Worm (Caenorhabditis elegans) whole organism, early embryonic: ENCODE measurements around the gene clec-219.

Source experiments
- B0310.2 ChIP-seq: sonication (generic microtip); optimal IDR thresholded peaks from 2 replicates; lab custom pipeline; 2016; ENCODE audit warnings: mild to moderate bottlenecking, missing genetic modification characterization, missing compliant biosample characterization
- F13C5.2 ChIP-seq: sonication (generic microtip); optimal IDR thresholded peaks from 2 replicates; lab custom pipeline; 2017; ENCODE audit warnings: mild to moderate bottlenecking, missing genetic modification characterization, inconsistent platforms, missing compliant biosample characterization
- aly-1 ChIP-seq: sonication (generic microtip); optimal IDR thresholded peaks from 2 replicates; lab custom pipeline; 2016; ENCODE audit warnings: missing genetic modification characterization, missing compliant biosample characterization
- ama-1 ChIP-seq: fragments of 150-350 bp; optimal IDR thresholded peaks from 2 replicates; lab custom pipeline; 2014
- ceh-13 ChIP-seq: fragments of 200-800 bp; sonication (Bioruptor generic); optimal IDR thresholded peaks from 2 replicates; lab custom pipeline; 2018; ENCODE audit warnings: mild to moderate bottlenecking, missing genetic modification characterization, missing compliant biosample characterization
- ceh-36 ChIP-seq: sonication (generic microtip); optimal IDR thresholded peaks from 2 replicates; lab custom pipeline; 2016; ENCODE audit warnings: missing genetic modification characterization, inconsistent platforms, missing compliant biosample characterization
- ets-7 ChIP-seq: sonication (generic microtip); optimal IDR thresholded peaks from 2 replicates; lab custom pipeline; 2016; ENCODE audit warnings: missing genotype, missing genetic modification characterization, missing compliant biosample characterization
- flt-1 ChIP-seq: fragments of 200-800 bp; sonication (Bioruptor generic); IDR thresholded peaks from 2 replicates; pipeline ENCODE4 v1.3.6; 2022; ENCODE audit warnings: missing genetic modification characterization, missing compliant biosample characterization
- hmbx-1 ChIP-seq: sonication (generic microtip); optimal IDR thresholded peaks from 2 replicates; lab custom pipeline; 2016; ENCODE audit warnings: mild to moderate bottlenecking, missing genetic modification characterization, missing compliant biosample characterization
- hmg-4 ChIP-seq: fragments of 200-800 bp; sonication (Bioruptor generic); optimal IDR thresholded peaks from 2 replicates; lab custom pipeline; 2018; ENCODE audit warnings: mild to moderate bottlenecking, missing genetic modification characterization, missing compliant biosample characterization
- hnd-1 ChIP-seq: sonication (generic microtip); optimal IDR thresholded peaks from 2 replicates; lab custom pipeline; 2016; ENCODE audit warnings: missing genetic modification characterization, missing compliant biosample characterization
- pes-1 ChIP-seq: fragments of 200-800 bp; sonication (Bioruptor generic); IDR thresholded peaks from 2 replicates; pipeline ENCODE4 v1.3.6; 2022; ENCODE audit warnings: missing genetic modification reagents, missing genetic modification characterization, missing compliant biosample characterization
- scrt-1 ChIP-seq: fragments of 200-800 bp; sonication (Bioruptor generic); IDR thresholded peaks from 2 replicates; pipeline ENCODE4 v1.3.6; 2022; ENCODE audit warnings: missing genetic modification characterization, missing compliant biosample characterization
- sea-1 ChIP-seq: fragments of 200-800 bp; sonication (Bioruptor generic); conservative IDR thresholded peaks from 2 replicates; pipeline ENCODE4 v1.3.6; 2022; ENCODE audit warnings: missing genetic modification characterization, missing compliant biosample characterization
- tbx-11 ChIP-seq: fragments of 200-800 bp; sonication (Bioruptor generic); IDR thresholded peaks from 2 replicates; pipeline ENCODE4 v1.3.6; 2022; ENCODE audit warnings: missing genetic modification characterization, missing compliant biosample characterization
- tbx-37 ChIP-seq: fragments of 200-800 bp; sonication (Bioruptor generic); conservative IDR thresholded peaks from 2 replicates; pipeline ENCODE4 v1.3.6; 2022; ENCODE audit warnings: missing genetic modification reagents, missing genetic modification characterization, missing compliant biosample characterization
- tra-4 ChIP-seq: sonication (generic microtip); optimal IDR thresholded peaks from 2 replicates; lab custom pipeline; 2017; ENCODE audit warnings: missing genetic modification characterization, missing compliant biosample characterization

The clec-219 gene

ce11 chrV:8307013-8307412, 11.2 kb upstream of the clec-219 start:
- TF ChIP-seq ceh-13 (GFP tag; lab: Kevin White, UChicago) (no peak), F13C5.2 (tag; lab: Kevin White, UChicago) (no peak), sea-1 (no peak)

- TF ChIP-seq ceh-36 (no peak), hmg-4 (no peak), tbx-37 (GFP tag; lab: Robert Waterston, UW) (no peak), scrt-1 (GFP tag; lab: Robert Waterston, UW) (no peak), hnd-1 (no peak), ceh-13 (GFP tag; lab: Kevin White, UChicago) (no peak), ama-1 (lab: Kevin White, UChicago) (no peak), hmbx-1 (no peak), tra-4 (tag; lab: Kevin White, UChicago) (no peak), B0310.2 (tag; lab: Kevin White, UChicago) (no peak), pes-1 (GFP tag; lab: Robert Waterston, UW) (no peak), ets-7 (tag; lab: Kevin White, UChicago) (no peak)
These were observed 10.6 kb upstream of the clec-219 start, which contains the start of gene clec-218 for ce11 chrV:8307681-8308080. TSS of gene clec-218 (plus strand) at chrV:8307942.

- no peak for TF ChIP-seq sea-1
- no peak for TF ChIP-seq hmg-4
- TF ChIP-seq ceh-36, result no peak
- no peak for TF ChIP-seq ama-1 (lab: Kevin White, UChicago)
- TF ChIP-seq F13C5.2 (tag; lab: Kevin White, UChicago), result no peak
These were observed 7.0 kb upstream of the clec-219 start, which contains the start of gene W02D7.12 for ce11 chrV:8311210-8311609. TSS of gene W02D7.12 (plus strand) at chrV:8311510.

ce11 chrV:8323545-8323944, 5.3 kb downstream of the clec-219 start:
- TF ChIP-seq hmg-4 (no peak), ets-7 (tag; lab: Kevin White, UChicago) (no peak), tbx-11 (GFP tag; lab: Robert Waterston, UW) (no peak), ceh-36 (no peak), hnd-1 (no peak), F13C5.2 (tag; lab: Kevin White, UChicago) (no peak), B0310.2 (tag; lab: Kevin White, UChicago) (no peak), ama-1 (lab: Kevin White, UChicago) (no peak), tbx-37 (GFP tag; lab: Robert Waterston, UW) (no peak), ceh-13 (GFP tag; lab: Kevin White, UChicago) (no peak), sea-1 (no peak), scrt-1 (GFP tag; lab: Robert Waterston, UW) (no peak)

ce11 chrV:8325906-8326305, 7.7 kb downstream of the clec-219 start:
- TF ChIP-seq tbx-37 (GFP tag; lab: Robert Waterston, UW) (no peak), hnd-1 (no peak), ets-7 (tag; lab: Kevin White, UChicago) (no peak), pes-1 (GFP tag; lab: Robert Waterston, UW) (no peak), tra-4 (tag; lab: Kevin White, UChicago) (no peak), ceh-13 (GFP tag; lab: Kevin White, UChicago) (no peak), B0310.2 (tag; lab: Kevin White, UChicago) (no peak), ama-1 (lab: Kevin White, UChicago) (no peak), tbx-11 (GFP tag; lab: Robert Waterston, UW) (no peak), scrt-1 (GFP tag; lab: Robert Waterston, UW) (no peak), flt-1 (GFP tag; lab: Robert Waterston, UW) (no peak), hmg-4 (no peak), ceh-36 (no peak)

- no peak for TF ChIP-seq ets-7 (tag; lab: Kevin White, UChicago)
These were observed 8.8 kb downstream of the clec-219 start for ce11 chrV:8327080-8327479.

ce11 chrV:8329390-8329789, 11.2 kb downstream of the clec-219 start:
- 0 out of 2 replicates have a peak, but pooled peaks have one; percentile 47 for TF ChIP-seq scrt-1 (GFP tag; lab: Robert Waterston, UW)

- no peak for TF ChIP-seq tbx-37 (GFP tag; lab: Robert Waterston, UW)
- no peak for TF ChIP-seq ama-1 (lab: Kevin White, UChicago)
- no peak for TF ChIP-seq scrt-1 (GFP tag; lab: Robert Waterston, UW)
- TF ChIP-seq aly-1 (tag; lab: Kevin White, UChicago), result no peak
- TF ChIP-seq flt-1 (GFP tag; lab: Robert Waterston, UW), result no peak
- no peak for TF ChIP-seq sea-1
- no peak for TF ChIP-seq hmbx-1
These were observed 16.1 kb downstream of the clec-219 start, which contains the start of gene tmd-2 for ce11 chrV:8334360-8334759. TSS of gene tmd-2 (plus strand) at chrV:8334660.

- TF ChIP-seq ets-7 (tag; lab: Kevin White, UChicago) (no peak), hmg-4 (no peak), hnd-1 (no peak), F13C5.2 (tag; lab: Kevin White, UChicago) (no peak), pes-1 (GFP tag; lab: Robert Waterston, UW) (no peak), B0310.2 (tag; lab: Kevin White, UChicago) (no peak), ceh-13 (GFP tag; lab: Kevin White, UChicago) (no peak), ama-1 (lab: Kevin White, UChicago) (no peak), aly-1 (tag; lab: Kevin White, UChicago) (no peak), flt-1 (GFP tag; lab: Robert Waterston, UW) (no peak), tra-4 (tag; lab: Kevin White, UChicago) (no peak), ceh-36 (no peak), scrt-1 (GFP tag; lab: Robert Waterston, UW) (no peak), tbx-11 (GFP tag; lab: Robert Waterston, UW) (no peak)
These were observed 17.4 kb downstream of the clec-219 start for ce11 chrV:8335620-8336019.
